Worm (Caenorhabditis elegans) whole organism, L4 larva: Measurements from ENCODE around the gene cee-1.

Experiments
- F44E2.7 ChIP-seq: fragments of 200-800 bp; sonication (Bioruptor generic); IDR thresholded peaks from 2 replicates; pipeline ENCODE4 v2.1.2; 2022; ENCODE audit warnings: missing genetic modification characterization, missing compliant biosample characterization
- F49E8.2 ChIP-seq: sonication (generic microtip); optimal IDR thresholded peaks from 2 replicates; lab custom pipeline; 2016; ENCODE audit warnings: missing compliant biosample characterization, mild to moderate bottlenecking, missing genetic modification characterization, borderline replicate concordance
- T26A8.4 ChIP-seq: fragments of 200-800 bp; sonication (Bioruptor generic); IDR thresholded peaks from 2 replicates; pipeline ENCODE4 v1.3.6; 2022; ENCODE audit warnings: missing genetic modification characterization, missing compliant biosample characterization
- Y48G9A.11 ChIP-seq: fragments of 200-800 bp; sonication (Bioruptor generic); IDR thresholded peaks from 2 replicates; pipeline ENCODE4 v1.3.6; 2022; ENCODE audit warnings: missing genetic modification reagents, missing genetic modification characterization, missing compliant biosample characterization
- aha-1 ChIP-seq: fragments of 150-350 bp; peaks from one replicate; lab custom pipeline; 2014; ENCODE audit warnings: missing biosample characterization, missing genetic modification characterization
- aly-2 ChIP-seq: sonication (generic microtip); optimal IDR thresholded peaks from 2 replicates; lab custom pipeline; 2018; ENCODE audit warnings: missing biosample characterization, missing genetic modification characterization
- ces-1 ChIP-seq: fragments of 150-350 bp; sonication (generic microtip); optimal IDR thresholded peaks from 4 replicates; lab custom pipeline; 2014; ENCODE audit warnings: missing biosample characterization, missing genetic modification reagents, missing genetic modification characterization
- ctbp-1 ChIP-seq: fragments of 200-800 bp; sonication (Bioruptor generic); IDR thresholded peaks from 2 replicates; pipeline ENCODE4 v1.3.6; 2022; ENCODE audit warnings: missing genetic modification reagents, missing genetic modification characterization, missing compliant biosample characterization
- daf-16 ChIP-seq, 3 experiments: sonication (generic microtip); optimal IDR thresholded peaks; 2 replicates each; lab custom pipeline; 2016 to 2017; ENCODE audit warnings: missing genetic modification characterization in 3 of 3, missing genetic modification reagents in 3 of 3, mild to moderate bottlenecking in 2 of 3, missing compliant biosample characterization in 2 of 3, missing biosample characterization in 1 of 3, moderate library complexity in 1 of 3
- dve-1 ChIP-seq: sonication (generic microtip); optimal IDR thresholded peaks from 2 replicates; lab custom pipeline; 2017; ENCODE audit warnings: antibody characterized with exemption, mild to moderate bottlenecking, missing genetic modification characterization, missing compliant biosample characterization; ENCODE audit not compliant: insufficient read depth
- egl-43 ChIP-seq: fragments of 200-800 bp; sonication (Bioruptor generic); IDR thresholded peaks from 2 replicates; pipeline ENCODE4 v1.3.6; 2022; ENCODE audit warnings: missing genetic modification reagents, missing genetic modification characterization, missing compliant biosample characterization
- gei-8 ChIP-seq: fragments of 200-800 bp; sonication (Bioruptor generic); optimal IDR thresholded peaks from 2 replicates; lab custom pipeline; 2018; ENCODE audit warnings: mild to moderate bottlenecking, missing genetic modification characterization, missing compliant biosample characterization
- hif-1 ChIP-seq, 2 experiments: sonication (generic microtip); optimal IDR thresholded peaks; 2 replicates each; lab custom pipeline; 2016 to 2017; ENCODE audit warnings: missing compliant biosample characterization in 2 of 2, missing genetic modification characterization in 2 of 2, missing genetic modification reagents in 2 of 2, missing genotype in 2 of 2, mild to moderate bottlenecking in 1 of 2
- hlh-11 ChIP-seq: fragments of 200-800 bp; sonication (Bioruptor generic); optimal IDR thresholded peaks from 2 replicates; lab custom pipeline; 2018; ENCODE audit warnings: mild to moderate bottlenecking, missing genetic modification characterization, missing compliant biosample characterization
- hlh-30 ChIP-seq: sonication (generic microtip); optimal IDR thresholded peaks from 2 replicates; lab custom pipeline; 2017; ENCODE audit warnings: antibody characterized with exemption, mild to moderate bottlenecking, missing genetic modification characterization, missing compliant biosample characterization; ENCODE audit not compliant: insufficient read depth
- hmg-1.1 ChIP-seq: fragments of 200-800 bp; sonication (Bioruptor generic); IDR thresholded peaks from 2 replicates; pipeline ENCODE4 v1.3.6; 2022; ENCODE audit warnings: missing genetic modification reagents, missing genetic modification characterization, missing compliant biosample characterization
- madf-9 ChIP-seq: fragments of 200-800 bp; sonication (Bioruptor generic); conservative IDR thresholded peaks from 2 replicates; pipeline ENCODE4 v1.3.6; 2022; ENCODE audit warnings: missing genetic modification reagents, missing genetic modification characterization, missing compliant biosample characterization
- mdl-1 ChIP-seq, 2 experiments: fragments of 150-350 bp in 1 of 2; sonication (generic microtip) in 1 of 2; optimal IDR thresholded peaks; 2 replicates each; lab custom pipeline; 2014 to 2017; ENCODE audit warnings: missing biosample characterization in 2 of 2, missing genetic modification characterization in 2 of 2
- mep-1 ChIP-seq: fragments of 150-350 bp; sonication (generic microtip); optimal IDR thresholded peaks from 3 replicates; lab custom pipeline; 2014; ENCODE audit warnings: missing biosample characterization, missing genetic modification characterization
- mes-2 ChIP-seq: sonication (generic microtip); optimal IDR thresholded peaks from 2 replicates; lab custom pipeline; 2016; ENCODE audit warnings: missing genotype, mild to moderate bottlenecking, missing genetic modification characterization, missing compliant biosample characterization; ENCODE audit not compliant: poor library complexity, severe bottlenecking
- mxl-3 ChIP-seq: fragments of 200-800 bp; sonication (Bioruptor generic); optimal IDR thresholded peaks from 2 replicates; lab custom pipeline; 2018; ENCODE audit warnings: mild to moderate bottlenecking, missing genetic modification characterization, missing compliant biosample characterization
- nhr-10 ChIP-seq: fragments of 150-350 bp; optimal IDR thresholded peaks from 2 replicates; lab custom pipeline; 2014; ENCODE audit warnings: missing biosample characterization, missing genetic modification characterization
- nhr-237 ChIP-seq: sonication (generic microtip); optimal IDR thresholded peaks from 2 replicates; lab custom pipeline; 2017; ENCODE audit warnings: missing biosample characterization, missing genetic modification characterization
- nhr-25 ChIP-seq: sonication (generic microtip); optimal IDR thresholded peaks from 2 replicates; lab custom pipeline; 2017; ENCODE audit warnings: missing genetic modification characterization, mild to moderate bottlenecking, missing compliant biosample characterization, antibody characterized with exemption, moderate library complexity, borderline replicate concordance; ENCODE audit not compliant: insufficient read depth
- nhr-42 ChIP-seq: fragments of 200-800 bp; sonication (Bioruptor generic); IDR thresholded peaks from 2 replicates; pipeline ENCODE4 v1.3.6; 2022; ENCODE audit warnings: missing genetic modification characterization, missing compliant biosample characterization
- nhr-6 ChIP-seq: fragments of 150-350 bp; optimal IDR thresholded peaks from 2 replicates; lab custom pipeline; 2014; ENCODE audit warnings: missing biosample characterization, missing genetic modification characterization
- pha-4 ChIP-seq, 2 experiments: fragments of 150-350 bp in 1 of 2; fragments of 200-800 bp in 1 of 2; sonication (Bioruptor generic) in 1 of 2; IDR thresholded peaks in 1 of 2; optimal IDR thresholded peaks in 1 of 2; 2 replicates each; pipeline versions ENCODE4 v1.3.6 to Lab custom; 2014 to 2022; ENCODE audit warnings: missing genetic modification characterization in 2 of 2, missing genetic modification reagents in 2 of 2, missing biosample characterization in 1 of 2, missing compliant biosample characterization in 1 of 2
- rbr-2 ChIP-seq: sonication (generic microtip); optimal IDR thresholded peaks from 2 replicates; lab custom pipeline; 2016; ENCODE audit warnings: missing genotype, missing genetic modification characterization, missing compliant biosample characterization
- set-16 ChIP-seq: fragments of 200-800 bp; sonication (Bioruptor generic); IDR thresholded peaks from 2 replicates; pipeline ENCODE4 v1.3.6; 2022; ENCODE audit warnings: missing genetic modification reagents, missing genetic modification characterization, missing compliant biosample characterization
- skn-1 ChIP-seq: fragments of 150-350 bp; optimal IDR thresholded peaks from 2 replicates; lab custom pipeline; 2014; ENCODE audit warnings: missing biosample characterization, missing genetic modification characterization
- snpc-1.2 ChIP-seq: fragments of 200-800 bp; sonication (Bioruptor generic); IDR thresholded peaks from 2 replicates; pipeline ENCODE4 v1.3.6; 2022; ENCODE audit warnings: missing genetic modification reagents, missing genetic modification characterization, missing compliant biosample characterization
- spr-1 ChIP-seq: sonication (generic microtip); optimal IDR thresholded peaks from 2 replicates; lab custom pipeline; 2016; ENCODE audit warnings: mild to moderate bottlenecking, missing genetic modification characterization, missing compliant biosample characterization
- zip-2 ChIP-seq: fragments of 150-350 bp; optimal IDR thresholded peaks from 2 replicates; lab custom pipeline; 2014; ENCODE audit warnings: missing biosample characterization, missing genetic modification characterization

Gene cee-1

DNA sequence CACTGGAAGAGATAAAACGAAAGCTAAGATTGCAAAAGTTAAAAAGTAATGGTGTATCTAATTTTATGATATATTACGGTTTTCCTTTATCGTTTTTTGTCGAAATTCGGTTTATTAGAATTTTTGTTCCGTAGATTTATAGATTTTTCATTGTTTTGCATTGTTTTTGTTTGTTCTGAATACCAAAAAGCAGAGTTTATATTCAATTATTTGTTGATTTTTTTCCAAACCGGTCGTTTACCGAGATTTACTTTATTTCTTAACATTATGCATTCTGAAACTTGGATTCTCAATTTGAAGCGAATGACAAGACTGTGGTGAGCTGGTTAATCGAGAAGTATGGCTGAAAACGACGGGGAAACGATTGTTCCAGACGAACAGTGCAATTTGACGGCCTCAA lies 24.5 kb downstream of the cee-1 start, which contains the start of gene fsn-1:
TSS of gene fsn-1 (plus strand) at position 301 of the 400 bp plus-strand sequence.
- no peak for TF ChIP-seq skn-1 (tag; lab: Kevin White, UChicago)
- no peak for TF ChIP-seq F44E2.7
- no peak for TF ChIP-seq ces-1 (GFP tag; lab: Kevin White, UChicago)
- no peak for TF ChIP-seq T26A8.4 (GFP tag; lab: Robert Waterston, UW)
- TF ChIP-seq aha-1, result peak; percentile 72
- no peak for TF ChIP-seq egl-43

DNA sequence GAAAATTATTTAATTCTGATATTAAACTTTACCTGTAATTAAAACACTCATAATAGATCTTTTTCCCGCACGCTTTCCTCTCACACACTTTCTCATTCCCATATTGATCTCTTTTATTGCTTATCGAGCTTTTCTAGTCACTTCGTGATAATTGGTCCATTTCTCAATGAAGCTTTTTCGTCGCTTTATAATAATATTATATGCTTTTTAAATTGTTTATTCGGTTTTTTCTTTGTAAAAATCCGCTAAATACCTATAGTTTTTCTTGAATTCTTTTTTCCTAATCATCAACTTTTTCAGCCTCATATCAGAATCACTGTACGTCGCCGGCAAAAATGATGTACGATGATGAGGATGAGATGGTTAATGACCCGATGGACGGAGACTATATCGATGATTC lies 26.8 kb downstream of the cee-1 start, which contains the start of gene rpb-2:
TSS of gene rpb-2 (plus strand) at position 301 of the 400 bp plus-strand sequence.
- no peak for TF ChIP-seq zip-2 (tag; lab: Kevin White, UChicago)

DNA sequence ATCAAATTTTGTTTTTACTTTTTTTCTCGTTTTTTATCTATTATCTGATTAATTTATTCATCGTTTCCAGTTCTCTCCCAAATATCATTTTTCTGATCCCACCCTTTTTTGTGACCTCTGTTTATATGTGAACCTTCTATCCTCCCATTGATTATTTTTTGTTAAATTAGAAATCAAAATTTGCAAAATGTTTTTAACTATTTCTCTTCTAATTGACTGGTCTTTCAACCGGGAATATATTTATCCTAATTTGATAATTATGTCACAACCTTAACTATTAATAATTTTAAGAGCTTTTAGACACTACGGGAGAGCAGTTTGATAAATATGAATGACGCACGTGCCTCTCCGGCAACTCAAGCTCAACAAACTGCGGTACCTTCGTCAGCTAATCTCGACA lies 31.7 kb downstream of the cee-1 start, which contains the start of gene ntl-9:
TSS of gene ntl-9 (plus strand) at position 301 of the 400 bp plus-strand sequence.
- no peak for TF ChIP-seq dve-1
- TF ChIP-seq, all 104 proteins: peak for 0

DNA sequence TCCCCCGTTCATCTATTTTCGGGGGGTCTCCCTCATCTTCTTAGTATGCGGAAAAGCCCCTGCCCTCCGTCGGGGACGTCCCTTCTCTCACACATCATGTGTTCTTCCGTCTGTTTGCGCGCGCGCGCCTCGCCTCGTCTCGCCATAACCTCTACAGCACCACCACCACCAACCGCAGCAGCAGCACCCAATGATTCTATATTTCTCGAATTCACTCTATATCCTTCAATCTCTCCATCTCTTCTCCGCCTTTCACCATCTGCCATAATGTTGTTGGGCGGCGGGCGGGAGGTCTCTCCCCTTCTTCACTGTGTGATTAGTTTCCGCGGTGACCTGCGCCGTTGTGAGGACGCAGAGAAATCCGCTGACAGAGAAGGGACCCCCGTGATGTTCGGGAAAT lies 34.9 kb downstream of the cee-1 start:
- peak; percentile 98 for TF ChIP-seq aha-1
- TF ChIP-seq mes-2 (tag; lab: Kevin White, UChicago), result peak; percentile 37
- TF ChIP-seq nhr-10 (tag; lab: Kevin White, UChicago), result no peak
- TF ChIP-seq Y48G9A.11 (GFP tag; lab: Robert Waterston, UW), result 0 out of 2 replicates have a peak, but pooled peaks have one; percentile 10
- peak; percentile 23 for TF ChIP-seq rbr-2
- TF ChIP-seq hlh-30 (tag; lab: Kevin White, UChicago), result peak; percentile 82
- peak; percentile 11 for TF ChIP-seq gei-8 (GFP tag; lab: Kevin White, UChicago)
- TF ChIP-seq nhr-25 (tag; lab: Kevin White, UChicago), result no peak
- TF ChIP-seq ctbp-1 (GFP tag; lab: Robert Waterston, UW), result 0 out of 2 replicates have a peak, but pooled peaks have one; percentile 30
- TF ChIP-seq mdl-1 (tag; optimal IDR thresholded peaks at IDR 0.05; lab: Kevin White, UChicago), result peak; percentile 11 to 34
- peak; percentile 38; the same call in 1 of the 2 replicates for TF ChIP-seq hmg-1.1
- TF ChIP-seq mep-1, result peak; percentile 27
- TF ChIP-seq hlh-11 (tag; lab: Kevin White, UChicago), result peak; percentile 36
- peak; percentile 82 for TF ChIP-seq set-16 (GFP tag; lab: Robert Waterston, UW)
- no peak for TF ChIP-seq hif-1 (tag; optimal IDR thresholded peaks at IDR 0.05; lab: Kevin White, UChicago)
- peak; percentile 78 for TF ChIP-seq madf-9 (GFP tag; lab: Robert Waterston, UW)
- TF ChIP-seq egl-43, result peak; percentile 42; the same call in 1 of the 2 replicates
- no peak for TF ChIP-seq F49E8.2
- TF ChIP-seq nhr-42 (GFP tag; lab: Robert Waterston, UW), result 0 out of 2 replicates have a peak, but pooled peaks have one; percentile 27

DNA sequence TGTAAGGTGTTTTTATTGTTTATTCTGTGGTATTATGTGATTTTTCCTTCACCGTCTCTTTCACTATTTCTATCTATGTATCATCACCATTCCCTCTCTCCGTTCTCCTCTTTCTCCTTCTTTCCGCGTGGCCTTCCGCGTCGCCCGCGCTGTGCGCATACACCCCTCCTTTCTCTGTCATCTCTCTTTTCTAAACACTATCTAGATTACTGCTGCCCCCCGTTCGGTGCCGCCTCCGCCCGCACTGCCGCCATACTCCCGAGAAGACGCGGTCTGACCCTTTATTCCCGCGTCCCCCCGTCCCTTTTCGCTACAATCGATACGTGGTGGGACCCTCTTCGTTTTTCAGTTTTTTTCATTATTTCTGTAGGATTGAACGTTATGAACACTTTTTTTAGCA lies 36.1 kb downstream of the cee-1 start:
- TF ChIP-seq hmg-1.1 (peak; percentile 41), set-16 (GFP tag; lab: Robert Waterston, UW) (peak; percentile 81), madf-9 (GFP tag; lab: Robert Waterston, UW) (peak; percentile 99), aly-2 (tag; lab: Kevin White, UChicago) (no peak), mes-2 (tag; lab: Kevin White, UChicago) (peak; percentile 22), daf-16 (GFP tag; optimal IDR thresholded peaks at IDR 0.05; lab: Kevin White, UChicago) (no peak), daf-16 (tag; optimal IDR thresholded peaks at IDR 0.05; lab: Kevin White, UChicago) (peak; percentile 29), nhr-6 (no peak), hlh-11 (tag; lab: Kevin White, UChicago) (peak; percentile 47), egl-43 (0 out of 2 replicates have a peak, but pooled peaks have one; percentile 55), hlh-30 (tag; lab: Kevin White, UChicago) (peak; percentile 33), aha-1 (peak; percentile 97), T26A8.4 (GFP tag; lab: Robert Waterston, UW) (peak; percentile 25), snpc-1.2 (GFP tag; lab: Robert Waterston, UW) (0 out of 2 replicates have a peak, but pooled peaks have one; percentile 17), pha-4 (GFP tag; IDR thresholded peaks at IDR 0.05; lab: Robert Waterston, UW) (0 out of 2 replicates have a peak, but pooled peaks have one; percentile 19), pha-4 (tag; optimal IDR thresholded peaks at IDR 0.05; lab: Kevin White, UChicago) (no peak), spr-1 (tag; lab: Kevin White, UChicago) (no peak), mxl-3 (peak; percentile 30), mdl-1 (tag; optimal IDR thresholded peaks at IDR 0.05; lab: Kevin White, UChicago) (peak; percentile 23 to 55), hif-1 (tag; optimal IDR thresholded peaks at IDR 0.05; lab: Kevin White, UChicago) (peak in 1 of 2 experiments; percentile 18), nhr-237 (no peak)
- TF ChIP-seq, all 104 proteins: peak for 15
